Fruit fly (Drosophila melanogaster) whole organism, embryonic: ENCODE results near the gene SmE.

Experiments
- Antp ChIP-seq: fragments of 200-800 bp; sonication (Bioruptor generic); optimal IDR thresholded peaks from 3 replicates; lab custom pipeline; 2016; ENCODE audit warnings: missing biosample characterization, missing genetic modification characterization
- B-H2 ChIP-seq: fragments of 200-800 bp; sonication (Bioruptor generic); optimal IDR thresholded peaks from 2 replicates; lab custom pipeline; 2018; ENCODE audit warnings: missing biosample characterization, mild to moderate bottlenecking, missing genetic modification characterization
- Bdp1 ChIP-seq: fragments of 200-800 bp; sonication (Bioruptor generic); optimal IDR thresholded peaks from 3 replicates; lab custom pipeline; 2016; ENCODE audit warnings: missing biosample characterization, missing genetic modification characterization
- C15 ChIP-seq: fragments of 200-800 bp; sonication (Bioruptor generic); IDR thresholded peaks from 3 replicates; pipeline ENCODE4 v1.3.6; 2022; ENCODE audit warnings: missing biosample characterization, missing genetic modification characterization
- CG10147 ChIP-seq: fragments of 200-800 bp; sonication (Bioruptor generic); optimal IDR thresholded peaks from 2 replicates; lab custom pipeline; 2019; ENCODE audit warnings: missing biosample characterization, mild to moderate bottlenecking, missing genetic modification characterization, moderate library complexity
- CG10321 ChIP-seq: fragments of 200-800 bp; sonication (Bioruptor generic); IDR thresholded peaks from 2 replicates; pipeline ENCODE4 v1.3.6; 2022; ENCODE audit warnings: missing biosample characterization, missing genetic modification characterization
- CG10654 ChIP-seq: fragments of 200-800 bp; sonication (Bioruptor generic); optimal IDR thresholded peaks from 2 replicates; lab custom pipeline; 2016; ENCODE audit warnings: missing biosample characterization, missing genetic modification characterization
- CG11247 ChIP-seq: fragments of 200-800 bp; sonication (Bioruptor generic); IDR thresholded peaks from 2 replicates; pipeline ENCODE4 v1.3.6; 2022; ENCODE audit warnings: missing biosample characterization, missing genetic modification characterization
- CG11560 ChIP-seq: fragments of 200-800 bp; sonication (Bioruptor generic); IDR thresholded peaks from 3 replicates; pipeline ENCODE4 v1.3.6; 2022; ENCODE audit warnings: missing biosample characterization, missing genetic modification characterization
- CG12236 ChIP-seq: fragments of 200-800 bp; sonication (Bioruptor generic); optimal IDR thresholded peaks from 2 replicates; lab custom pipeline; 2016; ENCODE audit warnings: missing biosample characterization, missing genetic modification characterization
- CG15269 ChIP-seq: fragments of 200-800 bp; sonication (Bioruptor generic); optimal IDR thresholded peaks from 2 replicates; lab custom pipeline; 2018; ENCODE audit warnings: missing biosample characterization, mild to moderate bottlenecking, missing genetic modification characterization, moderate library complexity
- CG18262 ChIP-seq: fragments of 200-800 bp; optimal IDR thresholded peaks from 3 replicates; lab custom pipeline; 2019; ENCODE audit warnings: missing biosample characterization, mild to moderate bottlenecking, missing genetic modification characterization, moderate library complexity
- CG34224 ChIP-seq: fragments of 200-800 bp; sonication (Bioruptor generic); IDR thresholded peaks from 3 replicates; pipeline ENCODE4 v1.3.6; 2022; ENCODE audit warnings: missing biosample characterization, missing genetic modification characterization; ENCODE audit not compliant: partially characterized antibody
- CG42726 ChIP-seq: fragments of 200-800 bp; sonication (Bioruptor generic); IDR thresholded peaks from 2 replicates; pipeline ENCODE4 v1.3.6; 2022; ENCODE audit warnings: missing biosample characterization, missing genetic modification characterization; ENCODE audit not compliant: partially characterized antibody
- CG4854 ChIP-seq: fragments of 200-800 bp; sonication (Bioruptor generic); optimal IDR thresholded peaks from 2 replicates; lab custom pipeline; 2016; ENCODE audit warnings: missing biosample characterization, missing genetic modification characterization, inconsistent platforms
- CG5953 ChIP-seq: fragments of 200-800 bp; sonication (Bioruptor generic); IDR thresholded peaks from 2 replicates; pipeline ENCODE4 v1.3.6; 2022; ENCODE audit warnings: missing biosample characterization, missing genetic modification characterization
- CG6689 ChIP-seq: fragments of 200-800 bp; sonication (Bioruptor generic); IDR thresholded peaks from 2 replicates; pipeline ENCODE4 v1.3.6; 2022; ENCODE audit warnings: missing biosample characterization, missing genetic modification characterization
- CG6813 ChIP-seq: fragments of 200-800 bp; sonication (Bioruptor generic); optimal IDR thresholded peaks from 2 replicates; lab custom pipeline; 2017; ENCODE audit warnings: missing biosample characterization, missing genetic modification characterization, mild to moderate bottlenecking, moderate library complexity, missing genetic modification reagents
- CG7928 ChIP-seq: fragments of 200-800 bp; sonication (Bioruptor generic); optimal IDR thresholded peaks from 2 replicates; lab custom pipeline; 2017; ENCODE audit warnings: missing biosample characterization, mild to moderate bottlenecking, missing genetic modification characterization
- CG8089 ChIP-seq: fragments of 200-800 bp; sonication (Bioruptor generic); optimal IDR thresholded peaks from 3 replicates; lab custom pipeline; 2016; ENCODE audit warnings: missing biosample characterization, missing genetic modification characterization
- CG8478 ChIP-seq: fragments of >200 bp; optimal IDR thresholded peaks from 2 replicates; lab custom pipeline; 2018
- CG9932 ChIP-seq: fragments of 200-800 bp; sonication (Bioruptor generic); IDR thresholded peaks from 2 replicates; pipeline ENCODE4 v1.3.6; 2022; ENCODE audit warnings: missing biosample characterization, missing genetic modification characterization
- CrebB ChIP-seq: fragments of 200-800 bp; sonication (Bioruptor generic); optimal IDR thresholded peaks from 3 replicates; lab custom pipeline; 2018; ENCODE audit warnings: missing biosample characterization, mild to moderate bottlenecking, missing genetic modification characterization
- D19B ChIP-seq: fragments of 200-800 bp; sonication (Bioruptor generic); optimal IDR thresholded peaks from 2 replicates; lab custom pipeline; 2017; ENCODE audit warnings: missing biosample characterization, mild to moderate bottlenecking, missing genetic modification characterization
- Dll ChIP-seq: fragments of 200-800 bp; sonication (Bioruptor generic); IDR thresholded peaks from 4 replicates; pipeline ENCODE4 v1.3.6; 2022; ENCODE audit warnings: missing biosample characterization, missing genetic modification characterization; ENCODE audit not compliant: partially characterized antibody
- E2f1 ChIP-seq: fragments of 200-800 bp; sonication (Bioruptor generic); IDR thresholded peaks from 2 replicates; pipeline ENCODE4 v1.3.6; 2022; ENCODE audit warnings: missing biosample characterization, missing genetic modification characterization
- Hr3 ChIP-seq: fragments of 200-800 bp; sonication (Bioruptor generic); optimal IDR thresholded peaks from 3 replicates; lab custom pipeline; 2016; ENCODE audit warnings: missing biosample characterization, missing genetic modification characterization
- Hr51 ChIP-seq, 2 experiments: fragments of 200-800 bp; sonication (Bioruptor generic); optimal IDR thresholded peaks; 2 replicates in 1 of 2; 3 replicates in 1 of 2; lab custom pipeline; 2016 to 2018; ENCODE audit warnings: missing biosample characterization in 2 of 2, missing genetic modification characterization in 2 of 2, mild to moderate bottlenecking in 1 of 2, moderate library complexity in 1 of 2
- Hsf ChIP-seq: fragments of 200-800 bp; sonication (Bioruptor generic); optimal IDR thresholded peaks from 3 replicates; lab custom pipeline; 2016; ENCODE audit warnings: missing biosample characterization, missing genetic modification characterization
- Meics ChIP-seq: fragments of 200-800 bp; sonication (Bioruptor generic); optimal IDR thresholded peaks from 2 replicates; lab custom pipeline; 2017; ENCODE audit warnings: missing biosample characterization, mild to moderate bottlenecking, missing genetic modification characterization
- PHDP ChIP-seq: fragments of 200-800 bp; sonication (Bioruptor generic); optimal IDR thresholded peaks from 3 replicates; lab custom pipeline; 2018; ENCODE audit warnings: missing biosample characterization, mild to moderate bottlenecking, missing genetic modification characterization, moderate library complexity
- Ptx1 ChIP-seq: fragments of 200-800 bp; sonication (Bioruptor generic); IDR thresholded peaks from 2 replicates; pipeline ENCODE4 v1.3.6; 2022; ENCODE audit warnings: missing biosample characterization, missing genetic modification characterization
- Trl ChIP-seq, 3 experiments: fragments of >200 bp in 2 of 3; fragments of 200-800 bp in 1 of 3; sonication (Bioruptor generic) in 1 of 3; optimal IDR thresholded peaks; 2 replicates in 1 of 3; 3 replicates in 2 of 3; lab custom pipeline; 2016 to 2017; ENCODE audit warnings: missing biosample characterization in 1 of 3, missing genetic modification characterization in 1 of 3
- Xbp1 ChIP-seq: fragments of 200-800 bp; sonication (Bioruptor generic); optimal IDR thresholded peaks from 3 replicates; lab custom pipeline; 2016; ENCODE audit warnings: missing biosample characterization, mild to moderate bottlenecking, missing genetic modification characterization
- ase ChIP-seq: fragments of 200-800 bp; sonication (Bioruptor generic); IDR thresholded peaks from 3 replicates; pipeline ENCODE4 v1.3.6; 2022; ENCODE audit warnings: missing biosample characterization, missing genetic modification characterization
- chif ChIP-seq, 2 experiments: fragments of 200-800 bp; sonication (Bioruptor generic); optimal IDR thresholded peaks; 3 replicates each; lab custom pipeline; 2016; ENCODE audit warnings: missing biosample characterization in 2 of 2, missing genetic modification characterization in 2 of 2
- chinmo ChIP-seq: fragments of 200-800 bp; sonication (Bioruptor generic); IDR thresholded peaks from 4 replicates; pipeline ENCODE4 v1.3.6; 2022; ENCODE audit warnings: missing biosample characterization, missing genetic modification characterization; ENCODE audit not compliant: partially characterized antibody
- ci ChIP-seq: fragments of 200-800 bp; sonication (Bioruptor generic); IDR thresholded peaks from 3 replicates; pipeline ENCODE4 v1.3.6; 2022; ENCODE audit warnings: missing biosample characterization, missing genetic modification characterization
- en ChIP-seq: fragments of 200-800 bp; sonication (Bioruptor generic); optimal IDR thresholded peaks from 2 replicates; lab custom pipeline; 2016; ENCODE audit warnings: missing biosample characterization, missing genetic modification characterization
- h ChIP-seq: fragments of >200 bp; optimal IDR thresholded peaks from 2 replicates; lab custom pipeline; 2017
- insv ChIP-seq, 2 experiments: fragments of 200-800 bp; sonication (Bioruptor generic); optimal IDR thresholded peaks; 3 replicates each; lab custom pipeline; 2016 to 2018; ENCODE audit warnings: missing biosample characterization in 2 of 2, missing genetic modification characterization in 2 of 2
- inv ChIP-seq: fragments of 200-800 bp; sonication (Bioruptor generic); IDR thresholded peaks from 2 replicates; pipeline ENCODE4 v1.3.6; 2022; ENCODE audit warnings: missing biosample characterization, missing genetic modification characterization; ENCODE audit not compliant: partially characterized antibody
- kni ChIP-seq: fragments of 200-800 bp; sonication (Bioruptor generic); optimal IDR thresholded peaks from 3 replicates; lab custom pipeline; 2017; ENCODE audit warnings: mild to moderate bottlenecking, missing biosample characterization, missing genetic modification reagents, missing genetic modification characterization
- nerfin-1 ChIP-seq: fragments of 200-800 bp; sonication (Bioruptor generic); optimal IDR thresholded peaks from 3 replicates; lab custom pipeline; 2019; ENCODE audit warnings: missing biosample characterization, mild to moderate bottlenecking, missing genetic modification characterization, moderate library complexity
- oc ChIP-seq: fragments of 200-800 bp; sonication (Bioruptor generic); optimal IDR thresholded peaks from 2 replicates; lab custom pipeline; 2018; ENCODE audit warnings: missing biosample characterization, mild to moderate bottlenecking, missing genetic modification characterization, moderate library complexity
- pho ChIP-seq: fragments of 200-800 bp; sonication (Bioruptor generic); optimal IDR thresholded peaks from 2 replicates; lab custom pipeline; 2016; ENCODE audit warnings: missing biosample characterization, missing genetic modification characterization
- ranshi ChIP-seq: fragments of 200-800 bp; sonication (Bioruptor generic); IDR thresholded peaks from 2 replicates; pipeline ENCODE4 v1.3.6; 2022; ENCODE audit warnings: missing biosample characterization, missing genetic modification characterization
- toy ChIP-seq: fragments of 200-800 bp; sonication (Bioruptor generic); IDR thresholded peaks from 2 replicates; pipeline ENCODE4 v1.3.6; 2022; ENCODE audit warnings: missing biosample characterization, missing genetic modification characterization
- usp ChIP-seq: fragments of >200 bp; optimal IDR thresholded peaks from 2 replicates; lab custom pipeline; 2017; ENCODE audit warnings: missing biosample characterization, missing genetic modification characterization
- vvl ChIP-seq: fragments of 200-800 bp; sonication (Bioruptor generic); IDR thresholded peaks from 2 replicates; pipeline ENCODE4 v1.3.6; 2022; ENCODE audit warnings: missing biosample characterization, missing genetic modification characterization
- wor ChIP-seq: fragments of 200-800 bp; sonication (Bioruptor generic); IDR thresholded peaks from 2 replicates; pipeline ENCODE4 v1.3.6; 2022; ENCODE audit warnings: missing biosample characterization, missing genetic modification characterization
- zfh1 ChIP-seq: fragments of 200-800 bp; sonication (Bioruptor generic); IDR thresholded peaks from 3 replicates; pipeline ENCODE4 v1.3.6; 2022; ENCODE audit warnings: missing biosample characterization, missing genetic modification characterization

Gene SmE

DNA sequence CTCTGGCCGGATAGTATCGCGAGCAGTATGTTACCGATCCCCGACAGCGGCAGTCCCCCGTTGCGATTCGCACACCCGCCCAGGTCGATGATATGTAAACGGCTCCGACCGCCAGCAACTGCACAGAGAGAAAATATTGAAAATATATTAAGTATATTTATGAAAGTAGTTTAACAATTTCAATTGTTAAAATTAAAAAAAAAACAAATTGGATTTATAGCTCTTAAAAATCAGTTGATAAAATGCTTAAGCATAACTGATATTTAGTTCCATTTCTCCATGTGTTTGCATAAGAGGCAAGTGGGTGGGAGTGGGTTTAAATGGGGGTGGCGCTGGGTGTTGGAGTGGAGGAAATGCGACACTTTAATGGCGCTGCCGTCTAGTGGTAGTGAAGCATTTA is 35.8 kb downstream of the SmE start (continued):
- TF ChIP-seq CG6813 (GFP tag; lab: Kevin White, UChicago): no peak
- no peak for TF ChIP-seq kni (GFP tag; lab: Kevin White, UChicago)
- TF ChIP-seq nerfin-1 (tag; lab: Kevin White, UChicago): no peak
- no peak for TF ChIP-seq insv (GFP tag; optimal IDR thresholded peaks at IDR 0.05; lab: Kevin White, UChicago)
- TF ChIP-seq chinmo: no peak
- TF ChIP-seq Ptx1 (GFP tag; lab: Robert Waterston, UW): peak; percentile 42
- no peak for TF ChIP-seq Bdp1
- TF ChIP-seq PHDP: peak; percentile 39
- TF ChIP-seq en: no peak
- no peak for TF ChIP-seq CG5953 (GFP tag; lab: Robert Waterston, UW)
- no peak for TF ChIP-seq CrebB
- TF ChIP-seq CG42726 (GFP tag; lab: Robert Waterston, UW): no peak
- TF ChIP-seq CG7928 (GFP tag; lab: Kevin White, UChicago): no peak
- TF ChIP-seq CG12236 (GFP tag; lab: Kevin White, UChicago): no peak
- TF ChIP-seq CG10321 (GFP tag; lab: Robert Waterston, UW): no peak
- TF ChIP-seq inv (GFP tag; lab: Robert Waterston, UW): no peak
- TF ChIP-seq CG9932 (GFP tag; lab: Robert Waterston, UW): no peak
- no peak for TF ChIP-seq Trl (optimal IDR thresholded peaks at IDR 0.05; lab: Kevin White, UChicago)
- no peak for TF ChIP-seq Trl (GFP tag; optimal IDR thresholded peaks at IDR 0.05; lab: Kevin White, UChicago)
- peak; percentile 63; the same call in 1 of the 3 replicates for TF ChIP-seq ci (GFP tag; lab: Robert Waterston, UW)
- no peak for TF ChIP-seq CG10147 (GFP tag; lab: Kevin White, UChicago)
- no peak for TF ChIP-seq pho (GFP tag; lab: Kevin White, UChicago)
- TF ChIP-seq CG4854: no peak
- no peak for TF ChIP-seq CG34224 (GFP tag; lab: Robert Waterston, UW)
- TF ChIP-seq Xbp1: no peak
- TF ChIP-seq Hr3 (GFP tag; lab: Kevin White, UChicago): peak; percentile 20
- TF ChIP-seq CG6689 (GFP tag; lab: Robert Waterston, UW): peak; percentile 22; the same call in 1 of the 2 replicates
- no peak for TF ChIP-seq CG11560 (tag; lab: Robert Waterston, UW)
- TF ChIP-seq B-H2: no peak
- TF ChIP-seq zfh1 (GFP tag; lab: Robert Waterston, UW): peak; percentile 43; the same call in 1 of the 3 replicates
- TF ChIP-seq Antp: no peak
- TF ChIP-seq vvl (GFP tag; lab: Robert Waterston, UW): peak; percentile 61; the same call in 1 of the 2 replicates
- TF ChIP-seq E2f1 (GFP tag; lab: Robert Waterston, UW): no peak
- TF ChIP-seq C15 (GFP tag; lab: Robert Waterston, UW): no peak
- no peak for TF ChIP-seq oc
- no peak for TF ChIP-seq chif (GFP tag; optimal IDR thresholded peaks at IDR 0.05; lab: Kevin White, UChicago)
- no peak for TF ChIP-seq CG11247 (GFP tag; lab: Robert Waterston, UW)
- peak; percentile 11 for TF ChIP-seq Meics (GFP tag; lab: Kevin White, UChicago)
- no peak for TF ChIP-seq h (lab: Kevin White, UChicago)
- no peak for TF ChIP-seq D19B
- no peak for TF ChIP-seq CG8478
- no peak for TF ChIP-seq ase (GFP tag; lab: Robert Waterston, UW)
- TF ChIP-seq CG15269: peak; percentile 23
- peak in 1 of 2 experiments; percentile 45 for TF ChIP-seq Hr51 (GFP tag; optimal IDR thresholded peaks at IDR 0.05; lab: Kevin White, UChicago)
- no peak for TF ChIP-seq Dll (GFP tag; lab: Robert Waterston, UW)
- no peak for TF ChIP-seq CG10654 (GFP tag; lab: Kevin White, UChicago)
- TF ChIP-seq toy (GFP tag; lab: Robert Waterston, UW): no peak
- no peak for TF ChIP-seq CG18262 (tag; lab: Kevin White, UChicago)
- no peak for TF ChIP-seq CG8089 (GFP tag; lab: Kevin White, UChicago)
- TF ChIP-seq wor (GFP tag; lab: Robert Waterston, UW): 0 out of 2 replicates have a peak, but pooled peaks have one; percentile 34
- no peak for TF ChIP-seq Hsf (GFP tag; lab: Kevin White, UChicago)
- TF ChIP-seq ranshi (GFP tag; lab: Robert Waterston, UW): peak; percentile 49; the same call in 1 of the 2 replicates
- no peak for TF ChIP-seq usp (GFP tag; lab: Kevin White, UChicago)
